Worm (Caenorhabditis elegans) whole organism, L4 larva: ENCODE data around the gene F29C12.6.

ENCODE experiments used
- ama-1 ChIP-seq: fragments of 150-350 bp; optimal IDR thresholded peaks from 2 replicates; lab custom pipeline; 2014; ENCODE audit warnings: inconsistent platforms, mixed read lengths
- dpl-1 ChIP-seq: fragments of 150-350 bp; optimal IDR thresholded peaks from 2 replicates; lab custom pipeline; 2014; ENCODE audit warnings: missing biosample characterization, missing genetic modification reagents, missing genetic modification characterization
- fkh-10 ChIP-seq: fragments of 150-350 bp; optimal IDR thresholded peaks from 2 replicates; lab custom pipeline; 2014; ENCODE audit warnings: missing biosample characterization, missing genetic modification reagents, missing genetic modification characterization
- lin-13 ChIP-seq: fragments of 150-350 bp; optimal IDR thresholded peaks from 2 replicates; lab custom pipeline; 2014; ENCODE audit warnings: missing biosample characterization, missing genetic modification reagents, missing genetic modification characterization
- nhr-11 ChIP-seq: fragments of 150-350 bp; optimal IDR thresholded peaks from 2 replicates; lab custom pipeline; 2014; ENCODE audit warnings: missing biosample characterization, missing genetic modification characterization
- nhr-28 ChIP-seq: fragments of 150-350 bp; optimal IDR thresholded peaks from 2 replicates; lab custom pipeline; 2014; ENCODE audit warnings: missing biosample characterization, missing genetic modification characterization
- saeg-2 ChIP-seq: fragments of 200-800 bp; sonication (Bioruptor generic); IDR thresholded peaks from 2 replicates; pipeline ENCODE4 v1.3.6; 2022; ENCODE audit warnings: missing genetic modification reagents, missing genetic modification characterization, missing compliant biosample characterization
- snpc-4 ChIP-seq: fragments of 150-350 bp; optimal IDR thresholded peaks from 2 replicates; lab custom pipeline; 2014; ENCODE audit warnings: missing biosample characterization, missing genetic modification characterization
- unc-39 ChIP-seq: sonication (generic microtip); optimal IDR thresholded peaks from 2 replicates; lab custom pipeline; 2017; ENCODE audit warnings: missing biosample characterization, missing genetic modification characterization
- unc-62 ChIP-seq, 3 experiments: fragments of 150-350 bp in 1 of 3; sonication (generic microtip); optimal IDR thresholded peaks in 2 of 3; peaks in 1 of 3; 1 replicate in 1 of 3; 2 replicates in 2 of 3; lab custom pipeline; 2014 to 2017; ENCODE audit warnings: missing biosample characterization in 3 of 3, missing genetic modification characterization in 3 of 3, missing genetic modification reagents in 3 of 3, missing genotype in 1 of 3
- zip-11 ChIP-seq: fragments of 200-800 bp; sonication (Bioruptor generic); IDR thresholded peaks from 2 replicates; pipeline ENCODE4 v1.3.6; 2022; ENCODE audit warnings: missing genetic modification characterization, missing compliant biosample characterization

ce11 chrII:13145204-13145603, 15.5 kb downstream of the F29C12.6 start, which contains the start of gene mltn-1:
- TF ChIP-seq fkh-10 (GFP tag; lab: Kevin White, UChicago) (no peak), zip-11 (GFP tag; lab: Robert Waterston, UW) (no peak), unc-39 (tag; lab: Kevin White, UChicago) (no peak), lin-13 (GFP tag; lab: Kevin White, UChicago) (no peak), ama-1 (lab: Kevin White, UChicago) (no peak), nhr-28 (peak; percentile 26), unc-62 (GFP tag; optimal IDR thresholded peaks at IDR 0.05 in 1 of 2; lab: Kevin White, UChicago) (no peak), unc-62 (tag; optimal IDR thresholded peaks at IDR 0.05; lab: Kevin White, UChicago) (no peak), nhr-11 (tag; lab: Kevin White, UChicago) (no peak), saeg-2 (GFP tag; lab: Robert Waterston, UW) (no peak), dpl-1 (GFP tag; lab: Kevin White, UChicago) (no peak), snpc-4 (tag; lab: Kevin White, UChicago) (no peak)
